Fruit fly (Drosophila melanogaster): Measurements from ENCODE around the gene CG10375.

dm6 chr3R:23725711-23726349 is 41.7 kb upstream of the CG10375 start:
- TF ChIP-seq h (optimal IDR thresholded peaks at IDR 0.05) = no peak
- no peak for TF ChIP-seq ttk (optimal IDR thresholded peaks at IDR 0.05)
- TF ChIP-seq Myc (optimal IDR thresholded peaks at IDR 0.05) = no peak
- TF ChIP-seq insv (optimal IDR thresholded peaks at IDR 0.05) = no peak
- TF ChIP-seq psq (optimal IDR thresholded peaks at IDR 0.05) = no peak

Data from Kc167 (cell line).